Worm (Caenorhabditis elegans): ENCODE results near the gene ncx-5.

ncx-5 gene

DNA sequence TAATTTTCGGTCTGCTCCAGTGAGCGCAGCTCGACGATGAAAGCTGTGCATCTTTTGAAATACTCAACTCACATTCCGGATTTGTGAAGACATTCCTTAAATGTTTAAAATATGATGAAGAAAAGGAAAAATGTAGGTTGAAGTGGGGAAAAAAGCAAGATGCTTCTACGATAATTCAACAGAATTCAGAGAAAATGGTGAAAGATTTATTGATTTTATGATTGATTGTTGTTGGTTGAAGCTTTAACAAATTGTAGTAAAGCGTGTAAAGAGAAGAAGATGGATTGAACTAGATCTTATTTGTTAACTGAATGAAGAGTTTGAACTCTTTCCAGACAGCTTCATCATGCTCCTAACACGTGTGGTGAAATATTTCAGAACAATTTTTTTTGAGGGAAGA is at the start of gene ncx-5:
TSS of gene ncx-5 (minus strand) at position 101 of the 400 bp plus-strand sequence.
- TF ChIP-seq unc-62 (GFP tag; optimal IDR thresholded peaks at IDR 0.05) (no peak), nhr-77 (tag; optimal IDR thresholded peaks at IDR 0.05) (no peak), mdl-1 (tag; optimal IDR thresholded peaks at IDR 0.05) (no peak)

DNA sequence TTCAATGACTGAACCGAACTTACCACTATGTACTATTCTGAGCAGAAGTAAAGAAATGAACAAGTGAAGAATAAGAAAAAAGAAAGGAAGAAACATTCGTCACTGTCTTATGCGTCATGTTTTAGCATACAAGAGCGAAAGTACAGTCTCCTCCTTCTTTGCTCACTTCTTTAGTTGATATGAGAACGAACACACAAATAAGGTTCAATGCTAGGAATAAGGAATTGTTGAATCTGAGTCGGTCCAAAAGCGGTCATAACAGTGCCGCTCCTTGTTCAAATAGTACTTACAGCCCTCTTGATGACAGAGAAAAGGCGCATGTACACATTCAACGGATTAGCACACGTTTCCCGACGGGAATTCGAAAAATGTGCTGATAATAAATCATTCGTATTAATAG is 49.2 kb upstream of the ncx-5 start, which contains the start of gene F25D1.8:
TSS of gene F25D1.8 (plus strand) at position 301 of the 400 bp plus-strand sequence.
- TF ChIP-seq nhr-77 (tag; optimal IDR thresholded peaks at IDR 0.05) (no peak), pha-4 (tag; optimal IDR thresholded peaks at IDR 0.05) (no peak), elt-3 (tag; optimal IDR thresholded peaks at IDR 0.05) (no peak), pqm-1 (tag; optimal IDR thresholded peaks at IDR 0.05) (peak; percentile 21), fos-1 (tag; optimal IDR thresholded peaks at IDR 0.05) (no peak), ama-1 (optimal IDR thresholded peaks at IDR 0.05) (no peak), lin-39 (tag; optimal IDR thresholded peaks at IDR 0.05) (no peak)

DNA sequence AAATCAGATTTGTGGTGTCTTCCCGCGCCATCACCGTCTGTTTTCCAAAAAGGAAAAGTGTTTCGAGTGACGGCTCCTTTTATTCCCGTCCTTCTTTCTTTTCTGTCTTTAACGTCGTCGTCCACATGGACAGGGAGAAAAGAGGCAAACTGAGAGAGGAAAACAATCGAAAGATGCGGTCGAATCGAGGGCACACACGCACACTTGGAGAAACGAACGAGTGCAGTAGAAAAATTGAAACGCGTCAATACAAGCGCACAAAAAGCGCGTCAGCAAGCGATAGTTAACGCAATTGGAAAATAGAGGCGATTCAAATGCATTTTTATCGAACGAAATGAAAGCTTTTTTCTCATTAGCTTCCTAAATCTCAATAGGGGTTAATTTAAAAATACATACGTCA is 46.9 kb upstream of the ncx-5 start:
- TF ChIP-seq mdl-1 (tag; optimal IDR thresholded peaks at IDR 0.05), result peak; percentile 65
- no peak for TF ChIP-seq mml-1 (tag; optimal IDR thresholded peaks at IDR 0.05)
- TF ChIP-seq jun-1 (tag; optimal IDR thresholded peaks at IDR 0.05), result peak; percentile 87
- peak; percentile 47 for TF ChIP-seq elt-1 (tag; optimal IDR thresholded peaks at IDR 0.05)
- peak; percentile 62 for TF ChIP-seq skn-1 (tag; optimal IDR thresholded peaks at IDR 0.05)
- TF ChIP-seq lin-15B (tag; optimal IDR thresholded peaks at IDR 0.05), result peak; percentile 93
- TF ChIP-seq R02D3.7 (tag; optimal IDR thresholded peaks at IDR 0.05), result peak; percentile 75
- peak; percentile 71 for TF ChIP-seq lsy-12 (tag; optimal IDR thresholded peaks at IDR 0.05)
- peak; percentile 95 for TF ChIP-seq nfya-1 (tag; optimal IDR thresholded peaks at IDR 0.05; ENCODE audit: insufficient read depth)
- TF ChIP-seq unc-62 (GFP tag; optimal IDR thresholded peaks at IDR 0.05), result peak; percentile 61
- TF ChIP-seq egl-27 (tag; optimal IDR thresholded peaks at IDR 0.05), result peak; percentile 61
- TF ChIP-seq nhr-77 (tag; optimal IDR thresholded peaks at IDR 0.05), result peak; percentile 48
- TF ChIP-seq fkh-10 (GFP tag; optimal IDR thresholded peaks at IDR 0.05), result peak; percentile 37
- TF ChIP-seq tbx-2 (tag; optimal IDR thresholded peaks at IDR 0.05), result peak; percentile 86
- no peak for TF ChIP-seq fos-1 (tag; optimal IDR thresholded peaks at IDR 0.05)
- no peak for TF ChIP-seq ceh-9 (tag; optimal IDR thresholded peaks at IDR 0.05)
- peak; percentile 94 for TF ChIP-seq pha-4 (tag; optimal IDR thresholded peaks at IDR 0.05)
- TF ChIP-seq nhr-23 (tag; optimal IDR thresholded peaks at IDR 0.05), result peak; percentile 92
- TF ChIP-seq nhr-25 (tag; optimal IDR thresholded peaks at IDR 0.05), result peak; percentile 97
- peak; percentile 58 for TF ChIP-seq elt-2 (tag; optimal IDR thresholded peaks at IDR 0.05)
- TF ChIP-seq snpc-4 (tag; optimal IDR thresholded peaks at IDR 0.05), result peak; percentile 93
- no peak for TF ChIP-seq nhr-28 (tag; optimal IDR thresholded peaks at IDR 0.05)
- TF ChIP-seq ztf-4 (tag; optimal IDR thresholded peaks at IDR 0.05), result peak; percentile 53
- TF ChIP-seq nhr-12 (tag; optimal IDR thresholded peaks at IDR 0.05), result no peak
- TF ChIP-seq ama-1 (optimal IDR thresholded peaks at IDR 0.05), result peak; percentile 67
- no peak for TF ChIP-seq aly-2 (tag; optimal IDR thresholded peaks at IDR 0.05)
- TF ChIP-seq nhr-67 (tag; optimal IDR thresholded peaks at IDR 0.05), result no peak
- peak; percentile 56 for TF ChIP-seq pqm-1 (tag; optimal IDR thresholded peaks at IDR 0.05)
- peak; percentile 36 for TF ChIP-seq ZK546.5 (tag; optimal IDR thresholded peaks at IDR 0.05)
- TF ChIP-seq egl-5 (tag; optimal IDR thresholded peaks at IDR 0.05), result peak; percentile 78
- peak; percentile 85 for TF ChIP-seq ceh-28 (tag; optimal IDR thresholded peaks at IDR 0.05)
- TF ChIP-seq nhr-43 (tag; optimal IDR thresholded peaks at IDR 0.05; ENCODE audit: poor library complexity, severe bottlenecking), result peak; percentile 89
- peak; percentile 32 for TF ChIP-seq zag-1 (tag; optimal IDR thresholded peaks at IDR 0.05)
- no peak for TF ChIP-seq eor-1 (tag; optimal IDR thresholded peaks at IDR 0.05)
- peak; percentile 73 for TF ChIP-seq ceh-82 (tag; optimal IDR thresholded peaks at IDR 0.05)
- TF ChIP-seq hmg-11 (tag; optimal IDR thresholded peaks at IDR 0.05), result peak; percentile 91
- TF ChIP-seq elt-3 (tag; optimal IDR thresholded peaks at IDR 0.05), result peak in 1 of 3 experiments; percentile 29
- TF ChIP-seq lin-39 (tag; optimal IDR thresholded peaks at IDR 0.05), result peak; percentile 86

DNA sequence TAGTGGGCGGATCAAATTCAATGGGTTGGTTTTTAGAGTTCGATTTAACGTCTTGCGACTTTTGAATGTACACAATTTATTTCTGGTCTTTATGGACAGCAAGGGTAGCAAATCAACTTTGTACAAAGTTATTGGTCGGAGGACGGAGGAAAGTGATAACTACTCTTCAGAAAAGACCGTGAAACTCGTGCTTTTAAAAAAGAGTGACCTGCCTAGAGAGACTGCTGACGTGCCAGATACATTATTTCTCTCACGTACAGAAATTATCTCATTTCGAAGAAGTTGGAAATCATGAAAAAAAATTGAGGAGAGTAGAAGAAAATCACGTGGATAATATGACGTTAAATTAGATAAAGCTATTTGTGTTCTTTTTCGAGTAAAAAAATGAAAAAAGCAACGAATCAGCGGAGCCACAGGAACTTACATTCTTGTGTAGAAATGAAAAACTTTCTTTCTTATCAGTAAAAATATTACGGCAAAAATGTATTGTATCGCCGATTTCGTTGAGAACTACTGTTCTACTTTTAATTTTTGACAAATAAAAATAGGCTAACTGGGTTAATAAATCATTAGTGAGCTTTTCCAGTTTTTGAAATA is 46.3 kb upstream of the ncx-5 start, which contains the start of gene ppm-1.A:
TSS of gene ppm-1.A (minus strand) at position 294 of the 597 bp plus-strand sequence.
- no peak for TF ChIP-seq nhr-25 (tag; optimal IDR thresholded peaks at IDR 0.05)
- no peak for TF ChIP-seq ceh-16 (tag; optimal IDR thresholded peaks at IDR 0.05)
- no peak for TF ChIP-seq ztf-11 (tag; optimal IDR thresholded peaks at IDR 0.05)
- no peak for TF ChIP-seq hmg-11 (tag; optimal IDR thresholded peaks at IDR 0.05)
- TF ChIP-seq nhr-23 (tag; optimal IDR thresholded peaks at IDR 0.05), result peak; percentile 20
- no peak for TF ChIP-seq elt-3 (tag; optimal IDR thresholded peaks at IDR 0.05)
- TF ChIP-seq pqm-1 (tag; optimal IDR thresholded peaks at IDR 0.05), result peak; percentile 35
- no peak for TF ChIP-seq nhr-76 (tag; optimal IDR thresholded peaks at IDR 0.05)
- TF ChIP-seq ceh-9 (tag; optimal IDR thresholded peaks at IDR 0.05), result no peak
- TF ChIP-seq egl-5 (tag; optimal IDR thresholded peaks at IDR 0.05), result no peak
- TF ChIP-seq mml-1 (tag; optimal IDR thresholded peaks at IDR 0.05), result peak; percentile 46
- TF ChIP-seq fkh-10 (GFP tag; optimal IDR thresholded peaks at IDR 0.05), result no peak
- no peak for TF ChIP-seq zag-1 (tag; optimal IDR thresholded peaks at IDR 0.05)
- TF ChIP-seq skn-1 (tag; optimal IDR thresholded peaks at IDR 0.05), result no peak
- TF ChIP-seq R02D3.7 (tag; optimal IDR thresholded peaks at IDR 0.05), result no peak
- peak; percentile 37 for TF ChIP-seq elt-2 (tag; optimal IDR thresholded peaks at IDR 0.05)
- no peak for TF ChIP-seq nhr-12 (tag; optimal IDR thresholded peaks at IDR 0.05)
- TF ChIP-seq egl-27 (tag; optimal IDR thresholded peaks at IDR 0.05), result no peak
- peak; percentile 23 for TF ChIP-seq pha-4 (tag; optimal IDR thresholded peaks at IDR 0.05)
- TF ChIP-seq eor-1 (tag; optimal IDR thresholded peaks at IDR 0.05), result no peak
- TF ChIP-seq ama-1 (optimal IDR thresholded peaks at IDR 0.05), result no peak
- TF ChIP-seq nhr-28 (tag; optimal IDR thresholded peaks at IDR 0.05), result no peak

All from whole organism, L3 larva.